Worm (Caenorhabditis elegans) whole organism, early embryonic: ENCODE results near the gene M01B2.13.

Experiments used
- ceh-36 ChIP-seq: sonication (generic microtip); optimal IDR thresholded peaks from 2 replicates; lab custom pipeline; 2016; ENCODE audit warnings: missing genetic modification characterization, inconsistent platforms, missing compliant biosample characterization
- sea-1 ChIP-seq: fragments of 200-800 bp; sonication (Bioruptor generic); conservative IDR thresholded peaks from 2 replicates; pipeline ENCODE4 v1.3.6; 2022; ENCODE audit warnings: missing genetic modification characterization, missing compliant biosample characterization
- tra-4 ChIP-seq: sonication (generic microtip); optimal IDR thresholded peaks from 2 replicates; lab custom pipeline; 2017; ENCODE audit warnings: missing genetic modification characterization, missing compliant biosample characterization

ce11 chrV:15272263-15272662 is 6.5 kb upstream of the M01B2.13 start, which contains the start of gene T10H4.4:
- TF ChIP-seq tra-4 (tag; lab: Kevin White, UChicago) (no peak), ceh-36 (no peak), sea-1 (no peak)
